Fruit fly (Drosophila melanogaster) whole organism, embryonic: ENCODE measurements around the gene Arc42.
A peak's percentile ranks its signal among the peaks of the same experiment; 100 is the strongest.

Experiments
- Atf-2 ChIP-seq: fragments of 200-800 bp; sonication (Bioruptor generic); optimal IDR thresholded peaks from 2 replicates; lab custom pipeline; 2016; ENCODE audit warnings: missing biosample characterization, missing genetic modification characterization
- CG10462 ChIP-seq: fragments of 200-800 bp; sonication (Bioruptor generic); optimal IDR thresholded peaks from 2 replicates; lab custom pipeline; 2016; ENCODE audit warnings: missing biosample characterization, missing genetic modification characterization
- CG11456 ChIP-seq: fragments of 200-800 bp; sonication (Bioruptor generic); IDR thresholded peaks from 3 replicates; pipeline ENCODE4 v1.3.6; 2022; ENCODE audit warnings: missing biosample characterization, missing genetic modification characterization
- CG11560 ChIP-seq: fragments of 200-800 bp; sonication (Bioruptor generic); IDR thresholded peaks from 3 replicates; pipeline ENCODE4 v1.3.6; 2022; ENCODE audit warnings: missing biosample characterization, missing genetic modification characterization
- CG12071 ChIP-seq: fragments of 200-800 bp; sonication (Bioruptor generic); optimal IDR thresholded peaks from 3 replicates; lab custom pipeline; 2018; ENCODE audit warnings: missing biosample characterization, mild to moderate bottlenecking, missing genetic modification characterization
- CG12236 ChIP-seq: fragments of 200-800 bp; sonication (Bioruptor generic); optimal IDR thresholded peaks from 2 replicates; lab custom pipeline; 2016; ENCODE audit warnings: missing biosample characterization, missing genetic modification characterization
- CG12391 ChIP-seq: fragments of 200-800 bp; sonication (Bioruptor generic); optimal IDR thresholded peaks from 3 replicates; lab custom pipeline; 2018; ENCODE audit warnings: missing biosample characterization, mild to moderate bottlenecking, missing genetic modification characterization, moderate library complexity
- CG13296 ChIP-seq: fragments of 200-800 bp; sonication (Bioruptor generic); optimal IDR thresholded peaks from 3 replicates; lab custom pipeline; 2018; ENCODE audit warnings: missing biosample characterization, mild to moderate bottlenecking, missing genetic modification characterization
- CG14014 ChIP-seq: fragments of 200-800 bp; sonication (Bioruptor generic); IDR thresholded peaks from 2 replicates; pipeline ENCODE4 v1.3.6; 2022; ENCODE audit warnings: missing biosample characterization, missing genetic modification characterization
- CG1529 ChIP-seq: fragments of 200-800 bp; sonication (Bioruptor generic); optimal IDR thresholded peaks from 3 replicates; lab custom pipeline; 2018; ENCODE audit warnings: missing biosample characterization, missing genetic modification characterization
- CG16815 ChIP-seq: fragments of 200-800 bp; sonication (Bioruptor generic); optimal IDR thresholded peaks from 3 replicates; lab custom pipeline; 2017; ENCODE audit warnings: missing biosample characterization, mild to moderate bottlenecking, missing genetic modification characterization
- CG17802 ChIP-seq: fragments of 200-800 bp; sonication (Bioruptor generic); optimal IDR thresholded peaks from 2 replicates; lab custom pipeline; 2018; ENCODE audit warnings: missing biosample characterization, mild to moderate bottlenecking, missing genetic modification characterization, moderate library complexity
- CG18764 ChIP-seq: fragments of 200-800 bp; sonication (Bioruptor generic); optimal IDR thresholded peaks from 3 replicates; lab custom pipeline; 2016; ENCODE audit warnings: missing biosample characterization, missing genetic modification characterization
- CG2129 ChIP-seq: fragments of 200-800 bp; sonication (Bioruptor generic); IDR thresholded peaks from 2 replicates; pipeline ENCODE4 v1.3.6; 2022; ENCODE audit warnings: missing biosample characterization, missing genetic modification characterization; ENCODE audit not compliant: partially characterized antibody
- CG2712 ChIP-seq: fragments of 200-800 bp; optimal IDR thresholded peaks from 3 replicates; lab custom pipeline; 2019; ENCODE audit warnings: missing biosample characterization, mild to moderate bottlenecking, missing genetic modification characterization, moderate library complexity
- CG43689 ChIP-seq: fragments of 200-800 bp; sonication (Bioruptor generic); IDR thresholded peaks from 2 replicates; pipeline ENCODE4 v1.3.6; 2022; ENCODE audit warnings: missing biosample characterization, missing genetic modification characterization
- CG4617 ChIP-seq: fragments of 200-800 bp; sonication (Bioruptor generic); optimal IDR thresholded peaks from 3 replicates; lab custom pipeline; 2016; ENCODE audit warnings: missing biosample characterization, missing genetic modification characterization, borderline replicate concordance
- CG4707 ChIP-seq: fragments of 200-800 bp; sonication (Bioruptor generic); optimal IDR thresholded peaks from 2 replicates; lab custom pipeline; 2018; ENCODE audit warnings: missing biosample characterization, mild to moderate bottlenecking, missing genetic modification characterization, moderate library complexity
- CG6689 ChIP-seq: fragments of 200-800 bp; sonication (Bioruptor generic); IDR thresholded peaks from 2 replicates; pipeline ENCODE4 v1.3.6; 2022; ENCODE audit warnings: missing biosample characterization, missing genetic modification characterization
- CG7963 ChIP-seq: fragments of 200-800 bp; sonication (Bioruptor generic); IDR thresholded peaks from 3 replicates; pipeline ENCODE4 v1.3.6; 2022; ENCODE audit warnings: missing biosample characterization, missing genetic modification characterization; ENCODE audit not compliant: partially characterized antibody
- CG8281 ChIP-seq: fragments of 200-800 bp; sonication (Bioruptor generic); optimal IDR thresholded peaks from 2 replicates; lab custom pipeline; 2018; ENCODE audit warnings: missing biosample characterization, mild to moderate bottlenecking, missing genetic modification characterization, moderate library complexity
- CG8924 ChIP-seq: fragments of 200-800 bp; optimal IDR thresholded peaks from 3 replicates; lab custom pipeline; 2019; ENCODE audit warnings: missing biosample characterization, mild to moderate bottlenecking, missing genetic modification characterization, moderate library complexity
- CG8944 ChIP-seq: fragments of 200-800 bp; sonication (Bioruptor generic); optimal IDR thresholded peaks from 3 replicates; lab custom pipeline; 2016; ENCODE audit warnings: missing biosample characterization, missing genetic modification characterization
- CG9797 ChIP-seq: fragments of 200-800 bp; sonication (Bioruptor generic); optimal IDR thresholded peaks from 3 replicates; lab custom pipeline; 2018; ENCODE audit warnings: missing biosample characterization, mild to moderate bottlenecking, missing genetic modification characterization
- D19B ChIP-seq: fragments of 200-800 bp; sonication (Bioruptor generic); optimal IDR thresholded peaks from 2 replicates; lab custom pipeline; 2017; ENCODE audit warnings: missing biosample characterization, mild to moderate bottlenecking, missing genetic modification characterization
- GATAe ChIP-seq: fragments of 200-800 bp; sonication (Bioruptor generic); conservative IDR thresholded peaks from 2 replicates; pipeline ENCODE4 v1.3.6; 2022; ENCODE audit warnings: missing biosample characterization, missing genetic modification characterization
- HmgD ChIP-seq: fragments of 200-800 bp; sonication (Bioruptor generic); optimal IDR thresholded peaks from 3 replicates; lab custom pipeline; 2016; ENCODE audit warnings: missing biosample characterization, missing genetic modification characterization
- Hmr ChIP-seq: fragments of 200-800 bp; sonication (Bioruptor generic); optimal IDR thresholded peaks from 3 replicates; lab custom pipeline; 2017; ENCODE audit warnings: mild to moderate bottlenecking, missing biosample characterization, missing genetic modification reagents, missing genetic modification characterization
- MTF-1 ChIP-seq: fragments of 200-800 bp; sonication (Bioruptor generic); optimal IDR thresholded peaks from 2 replicates; lab custom pipeline; 2018; ENCODE audit warnings: missing biosample characterization, mild to moderate bottlenecking, missing genetic modification characterization, borderline replicate concordance
- Mes4 ChIP-seq: fragments of 200-800 bp; sonication (Bioruptor generic); optimal IDR thresholded peaks from 2 replicates; lab custom pipeline; 2016; ENCODE audit warnings: missing biosample characterization, missing genetic modification characterization
- NK7.1 ChIP-seq: fragments of 200-800 bp; sonication (Bioruptor generic); optimal IDR thresholded peaks from 3 replicates; lab custom pipeline; 2016; ENCODE audit warnings: missing biosample characterization, missing genetic modification characterization
- Sin3A ChIP-seq: fragments of >200 bp; optimal IDR thresholded peaks from 2 replicates; lab custom pipeline; 2018
- Stat92E ChIP-seq, 3 experiments: fragments of >200 bp in 2 of 3; fragments of 200-800 bp in 1 of 3; sonication (Bioruptor generic) in 1 of 3; optimal IDR thresholded peaks; 2 replicates each; lab custom pipeline; 2017 to 2019; ENCODE audit warnings: missing biosample characterization in 3 of 3, missing genetic modification characterization in 3 of 3, mild to moderate bottlenecking in 1 of 3, moderate library complexity in 1 of 3
- ase ChIP-seq: fragments of 200-800 bp; sonication (Bioruptor generic); IDR thresholded peaks from 3 replicates; pipeline ENCODE4 v1.3.6; 2022; ENCODE audit warnings: missing biosample characterization, missing genetic modification characterization
- bowl ChIP-seq: fragments of 200-800 bp; sonication (Bioruptor generic); IDR thresholded peaks from 2 replicates; pipeline ENCODE4 v1.3.6; 2022; ENCODE audit warnings: missing biosample characterization, missing genetic modification characterization
- bsh ChIP-seq, 2 experiments: fragments of 200-800 bp; sonication (Bioruptor generic); optimal IDR thresholded peaks; 2 replicates each; lab custom pipeline; 2017 to 2018; ENCODE audit warnings: mild to moderate bottlenecking in 2 of 2, missing biosample characterization in 2 of 2, missing genetic modification characterization in 2 of 2, moderate library complexity in 1 of 2
- cad ChIP-seq: fragments of >200 bp; optimal IDR thresholded peaks from 2 replicates; lab custom pipeline; 2017; ENCODE audit warnings: missing biosample characterization, missing genetic modification characterization
- cato ChIP-seq: fragments of 200-800 bp; sonication (Bioruptor generic); optimal IDR thresholded peaks from 2 replicates; lab custom pipeline; 2016; ENCODE audit warnings: missing biosample characterization, missing genetic modification characterization, borderline replicate concordance
- ci ChIP-seq: fragments of 200-800 bp; sonication (Bioruptor generic); IDR thresholded peaks from 3 replicates; pipeline ENCODE4 v1.3.6; 2022; ENCODE audit warnings: missing biosample characterization, missing genetic modification characterization
- dimm ChIP-seq: fragments of 200-800 bp; sonication (Bioruptor generic); IDR thresholded peaks from 2 replicates; pipeline ENCODE4 v1.3.6; 2022; ENCODE audit warnings: missing biosample characterization, missing genetic modification characterization
- esg ChIP-seq: fragments of 200-800 bp; sonication (Bioruptor generic); conservative IDR thresholded peaks from 2 replicates; pipeline ENCODE4 v1.3.6; 2022; ENCODE audit warnings: missing biosample characterization, missing genetic modification characterization
- lbe ChIP-seq: fragments of 200-800 bp; sonication (Bioruptor generic); optimal IDR thresholded peaks from 2 replicates; lab custom pipeline; 2016; ENCODE audit warnings: missing biosample characterization, mild to moderate bottlenecking, missing genetic modification characterization
- lmd ChIP-seq: fragments of 200-800 bp; sonication (Bioruptor generic); IDR thresholded peaks from 2 replicates; pipeline ENCODE4 v1.3.6; 2022; ENCODE audit warnings: missing biosample characterization, missing genetic modification characterization
- repo ChIP-seq: fragments of 200-800 bp; sonication (Bioruptor generic); optimal IDR thresholded peaks from 2 replicates; lab custom pipeline; 2016; ENCODE audit warnings: missing biosample characterization, missing genetic modification characterization
- sd ChIP-seq: fragments of 200-800 bp; sonication (Bioruptor generic); optimal IDR thresholded peaks from 3 replicates; lab custom pipeline; 2018; ENCODE audit warnings: missing biosample characterization, mild to moderate bottlenecking, missing genetic modification characterization, moderate library complexity
- sens ChIP-seq: fragments of 200-800 bp; sonication (Bioruptor generic); peaks from one replicate; lab custom pipeline; 2016; ENCODE audit warnings: missing biosample characterization, missing genetic modification characterization
- sens-2 ChIP-seq: fragments of 200-800 bp; sonication (Bioruptor generic); IDR thresholded peaks from 2 replicates; pipeline ENCODE4 v1.3.6; 2022; ENCODE audit warnings: missing biosample characterization, missing genetic modification characterization
- sisA ChIP-seq: fragments of 200-800 bp; sonication (Bioruptor generic); IDR thresholded peaks from 2 replicates; pipeline ENCODE4 v1.3.6; 2022; ENCODE audit warnings: missing biosample characterization, missing genetic modification characterization
- wdn ChIP-seq: fragments of 200-800 bp; sonication (Bioruptor generic); IDR thresholded peaks from 2 replicates; pipeline ENCODE4 v1.3.6; 2022; ENCODE audit warnings: missing biosample characterization, missing genetic modification characterization
- zen ChIP-seq: fragments of 200-800 bp; sonication (Bioruptor generic); optimal IDR thresholded peaks from 3 replicates; lab custom pipeline; 2018; ENCODE audit warnings: missing biosample characterization, mild to moderate bottlenecking, missing genetic modification characterization, moderate library complexity

The Arc42 gene

DNA sequence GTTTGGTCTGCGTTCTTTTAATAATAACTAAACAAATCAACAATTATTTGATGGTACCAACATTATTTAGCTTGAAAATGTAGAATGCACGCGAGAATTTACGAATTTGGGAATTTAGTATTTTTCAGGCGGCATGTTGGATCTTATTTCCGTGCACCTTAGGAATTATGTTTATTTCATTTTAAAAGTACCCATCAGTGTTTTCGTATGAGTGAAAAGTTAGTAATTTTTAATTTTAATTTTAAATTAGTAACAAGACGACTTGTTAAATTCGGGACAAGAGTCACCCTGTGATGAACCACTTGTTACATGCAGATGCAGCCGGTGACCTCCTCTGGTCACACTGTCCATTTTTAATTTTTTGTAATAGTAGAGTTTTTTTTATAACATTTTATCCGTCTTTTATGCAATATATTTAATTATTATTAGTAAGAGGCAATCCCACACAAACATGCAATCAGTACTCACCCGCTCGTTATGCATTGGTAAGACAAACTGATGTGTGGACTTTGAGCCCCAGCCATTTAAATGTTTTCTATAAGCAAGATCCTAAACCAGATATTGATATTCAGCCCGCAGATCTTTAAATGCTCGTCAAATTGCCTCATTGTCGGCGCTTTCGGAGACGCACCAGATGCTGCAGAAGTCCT lies at the start of gene Arc42, which contains the start of gene CG17186 (continued):
- peak; percentile 69 for TF ChIP-seq sd (tag; lab: Kevin White, UChicago)
- TF ChIP-seq dimm (GFP tag; lab: Robert Waterston, UW): no peak
- TF ChIP-seq CG8944: no peak
- no peak for TF ChIP-seq CG1529 (GFP tag; lab: Kevin White, UChicago)
- TF ChIP-seq CG10462 (GFP tag; lab: Kevin White, UChicago): peak; percentile 1
- TF ChIP-seq CG16815 (GFP tag; lab: Kevin White, UChicago): no peak
- TF ChIP-seq CG17802 (tag; lab: Kevin White, UChicago): no peak
- no peak for TF ChIP-seq wdn (GFP tag; lab: Robert Waterston, UW)
- TF ChIP-seq CG8924 (tag; lab: Kevin White, UChicago): peak; percentile 55
- peak; percentile 34 for TF ChIP-seq Sin3A (lab: Kevin White, UChicago)
- TF ChIP-seq CG7963: no peak
- no peak for TF ChIP-seq repo (GFP tag; lab: Kevin White, UChicago)
- TF ChIP-seq MTF-1 (GFP tag; lab: Kevin White, UChicago): no peak
- TF ChIP-seq Hmr (GFP tag; lab: Kevin White, UChicago): peak; percentile 42
- no peak for TF ChIP-seq CG11560
- TF ChIP-seq D19B (GFP tag; lab: Kevin White, UChicago): no peak
- TF ChIP-seq CG12391 (tag; lab: Kevin White, UChicago): peak; percentile 47
- TF ChIP-seq CG2129: no peak
- peak; percentile 35 for TF ChIP-seq CG4617 (GFP tag; lab: Kevin White, UChicago)
- TF ChIP-seq CG8281 (tag; lab: Kevin White, UChicago): no peak
- peak; percentile 49 for TF ChIP-seq CG2712 (tag; lab: Kevin White, UChicago)
- TF ChIP-seq bowl (GFP tag; lab: Robert Waterston, UW): no peak
- TF ChIP-seq CG12236: no peak
- TF ChIP-seq CG14014 (GFP tag; lab: Robert Waterston, UW): no peak
- TF ChIP-seq sisA (GFP tag; lab: Robert Waterston, UW): no peak
- TF ChIP-seq esg (GFP tag; lab: Robert Waterston, UW): no peak
- TF ChIP-seq lmd: no peak
- TF ChIP-seq CG12071: no peak
- no peak for TF ChIP-seq ase
- TF ChIP-seq CG9797: peak; percentile 84
- TF ChIP-seq sens-2: no peak
- TF ChIP-seq CG4707 (GFP tag; lab: Kevin White, UChicago): no peak
- TF ChIP-seq sens (GFP tag; lab: Kevin White, UChicago): peak; percentile 82
- TF ChIP-seq Stat92E (GFP tag; optimal IDR thresholded peaks at IDR 0.05; lab: Kevin White, UChicago): peak in 1 of 3 experiments; percentile 24
- peak; percentile 3 to 67 for TF ChIP-seq bsh (GFP tag; optimal IDR thresholded peaks at IDR 0.05; lab: Kevin White, UChicago)
- TF ChIP-seq ci (GFP tag; lab: Robert Waterston, UW): no peak
- no peak for TF ChIP-seq GATAe (GFP tag; lab: Robert Waterston, UW)
- TF ChIP-seq cato: peak; percentile 3
- TF ChIP-seq CG13296: no peak
- TF ChIP-seq HmgD (GFP tag; lab: Kevin White, UChicago): no peak
- no peak for TF ChIP-seq NK7.1
- TF ChIP-seq Atf-2 (GFP tag; lab: Kevin White, UChicago): no peak
- no peak for TF ChIP-seq cad (GFP tag; lab: Kevin White, UChicago)
- no peak for TF ChIP-seq CG43689
- TF ChIP-seq lbe (GFP tag; lab: Kevin White, UChicago): peak; percentile 30
- peak; percentile 23 for TF ChIP-seq zen (tag; lab: Kevin White, UChicago)
- no peak for TF ChIP-seq CG11456 (GFP tag; lab: Robert Waterston, UW)
- TF ChIP-seq CG18764: peak; percentile 14
- TF ChIP-seq Mes4 (GFP tag; lab: Kevin White, UChicago): no peak
- no peak for TF ChIP-seq CG6689
